Worm (Caenorhabditis elegans): ENCODE measurements around the gene idpp-3.

Gene idpp-3

DNA sequence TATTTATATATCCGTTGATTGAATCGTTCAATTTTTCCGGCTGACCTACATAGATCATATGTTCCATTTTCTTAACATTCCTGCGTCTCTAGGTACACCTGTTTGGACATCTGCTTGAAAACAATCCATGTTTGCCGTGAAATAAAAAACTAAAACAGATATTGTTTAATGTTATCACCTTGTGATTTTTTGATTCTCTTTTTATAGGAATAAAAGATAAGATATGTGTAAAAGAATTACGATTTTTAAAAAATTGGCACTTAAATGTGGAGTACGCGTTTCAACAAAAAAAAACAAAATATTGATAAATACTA is 14.1 kb downstream of the idpp-3 start:
- no peak for TF ChIP-seq aly-2 (tag; optimal IDR thresholded peaks at IDR 0.05)
- TF ChIP-seq lin-39 (tag; optimal IDR thresholded peaks at IDR 0.05), result no peak
- TF ChIP-seq ztf-4 (tag; optimal IDR thresholded peaks at IDR 0.05), result no peak
- no peak for TF ChIP-seq blmp-1 (tag; optimal IDR thresholded peaks at IDR 0.05; ENCODE audit: insufficient read depth)
- TF ChIP-seq ama-1 (optimal IDR thresholded peaks at IDR 0.05), result no peak
- no peak for TF ChIP-seq ceh-16 (tag; optimal IDR thresholded peaks at IDR 0.05)
- no peak for TF ChIP-seq sem-4 (tag; optimal IDR thresholded peaks at IDR 0.05)
- TF ChIP-seq mab-5 (tag; optimal IDR thresholded peaks at IDR 0.05), result no peak

DNA sequence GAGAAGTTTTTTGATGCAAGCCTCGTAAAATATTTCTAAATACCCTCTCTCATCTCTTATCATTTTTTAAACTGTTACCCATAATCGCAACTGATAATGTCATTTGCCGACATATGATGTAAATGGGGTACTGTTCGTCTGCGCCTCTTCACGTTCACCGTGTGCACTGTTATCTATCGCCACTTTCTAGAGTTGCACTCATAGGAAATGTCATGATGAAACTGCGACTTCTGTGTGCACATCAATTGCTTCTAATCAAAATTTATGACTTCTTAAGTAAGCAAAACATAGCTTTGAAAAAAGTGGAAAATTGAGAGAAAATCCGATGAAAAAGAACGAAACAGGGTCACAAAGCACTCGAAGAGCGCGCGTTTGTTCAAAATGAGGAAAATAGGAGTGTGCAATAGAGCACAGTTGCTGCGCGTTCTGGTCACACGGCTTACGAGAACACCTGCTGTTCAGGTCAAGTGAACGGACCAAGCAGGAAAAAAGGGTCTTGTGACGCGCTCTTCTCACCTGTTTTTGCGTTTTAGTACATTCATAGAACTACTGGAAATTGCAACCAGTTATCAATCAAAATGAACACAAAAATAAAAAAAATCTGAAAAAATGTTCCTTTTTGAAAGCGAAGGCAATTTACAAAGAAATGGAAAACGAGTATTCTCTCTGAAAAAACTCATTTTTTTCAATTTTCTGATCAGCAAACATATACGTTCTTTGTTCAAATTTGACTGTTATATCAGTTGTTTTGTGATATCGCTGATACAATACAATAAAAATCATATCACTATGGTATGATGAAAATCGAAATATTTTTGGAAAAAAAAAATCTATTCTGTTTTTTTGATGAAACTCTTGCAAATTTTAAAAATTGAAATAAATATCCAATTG is 14.7 kb downstream of the idpp-3 start:
- TF ChIP-seq lsy-2 (tag; optimal IDR thresholded peaks at IDR 0.05), result peak in 1 of 2 experiments; percentile 43
- no peak for TF ChIP-seq ZK546.5 (tag; optimal IDR thresholded peaks at IDR 0.05)
- TF ChIP-seq nhr-12 (tag; optimal IDR thresholded peaks at IDR 0.05), result no peak
- TF ChIP-seq ceh-16 (tag; optimal IDR thresholded peaks at IDR 0.05), result no peak
- TF ChIP-seq nhr-21 (tag; optimal IDR thresholded peaks at IDR 0.05), result peak; percentile 19
- TF ChIP-seq skn-1 (tag; optimal IDR thresholded peaks at IDR 0.05), result peak; percentile 26
- TF ChIP-seq gmeb-1 (tag; optimal IDR thresholded peaks at IDR 0.05), result peak; percentile 60
- peak; percentile 36 for TF ChIP-seq unc-55 (GFP tag; optimal IDR thresholded peaks at IDR 0.05)
- TF ChIP-seq sma-9 (GFP tag; optimal IDR thresholded peaks at IDR 0.05), result peak; percentile 53
- no peak for TF ChIP-seq sma-9 (tag; optimal IDR thresholded peaks at IDR 0.05)
- TF ChIP-seq crh-2 (tag; optimal IDR thresholded peaks at IDR 0.05), result peak; percentile 70
- no peak for TF ChIP-seq peb-1 (tag; optimal IDR thresholded peaks at IDR 0.05)
- TF ChIP-seq F13H6.1 (tag; optimal IDR thresholded peaks at IDR 0.05), result peak; percentile 49
- peak; percentile 45 for TF ChIP-seq C34F6.9 (tag; optimal IDR thresholded peaks at IDR 0.05)
- TF ChIP-seq nhr-25 (tag; optimal IDR thresholded peaks at IDR 0.05), result peak; percentile 39
- no peak for TF ChIP-seq egl-27 (tag; optimal IDR thresholded peaks at IDR 0.05)
- peak; percentile 83 for TF ChIP-seq fos-1 (tag; optimal IDR thresholded peaks at IDR 0.05)
- TF ChIP-seq nhr-129 (tag; optimal IDR thresholded peaks at IDR 0.05), result peak; percentile 99
- TF ChIP-seq sma-3 (GFP tag; optimal IDR thresholded peaks at IDR 0.05), result peak; percentile 14

DNA sequence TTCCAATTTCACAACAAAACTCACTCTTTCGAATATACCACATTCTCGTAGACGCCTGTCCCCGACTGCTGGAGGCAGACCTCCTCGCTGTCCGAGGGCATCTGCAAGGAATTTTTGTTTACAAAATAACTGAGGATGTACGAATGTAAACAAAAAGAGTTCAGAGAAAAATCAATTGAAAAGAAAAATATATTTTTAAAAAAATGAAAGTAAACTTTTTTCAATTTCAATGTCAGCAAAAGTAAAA is 15.2 kb downstream of the idpp-3 start, which contains the start of gene mrp-5:
TSS of gene mrp-5 (minus strand) at position 101 of the 247 bp plus-strand sequence.
- TF ChIP-seq Y55F3AM.14 (GFP tag; optimal IDR thresholded peaks at IDR 0.05) (no peak), lin-11 (tag; optimal IDR thresholded peaks at IDR 0.05) (no peak), nhr-25 (tag; optimal IDR thresholded peaks at IDR 0.05) (no peak), sma-3 (GFP tag; optimal IDR thresholded peaks at IDR 0.05) (no peak), gmeb-1 (tag; optimal IDR thresholded peaks at IDR 0.05) (no peak), F13H6.1 (tag; optimal IDR thresholded peaks at IDR 0.05) (no peak), nhr-11 (tag; optimal IDR thresholded peaks at IDR 0.05) (no peak), aly-2 (tag; optimal IDR thresholded peaks at IDR 0.05) (no peak), R02D3.7 (tag; optimal IDR thresholded peaks at IDR 0.05) (no peak), snpc-4 (tag; optimal IDR thresholded peaks at IDR 0.05) (no peak)

DNA sequence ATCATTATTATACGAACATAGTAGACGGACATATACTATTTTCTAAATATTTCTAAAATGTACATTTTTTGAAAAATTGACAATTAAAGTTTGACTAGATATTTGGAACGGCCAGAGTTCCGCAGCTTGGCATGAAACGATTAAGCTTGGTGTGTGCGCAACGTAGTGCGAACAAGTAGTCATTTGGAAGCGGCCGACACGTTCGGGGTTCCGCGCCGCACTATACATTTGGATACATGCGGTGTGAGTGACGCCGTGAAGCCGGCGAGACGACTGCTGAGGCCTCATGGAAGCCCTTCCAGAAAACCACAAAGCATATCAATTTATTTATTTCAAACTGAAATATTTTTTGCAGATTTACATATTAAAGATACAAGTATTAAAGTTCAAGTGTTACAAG is 23.2 kb downstream of the idpp-3 start:
- TF ChIP-seq lin-39 (tag; optimal IDR thresholded peaks at IDR 0.05) (no peak), snpc-4 (tag; optimal IDR thresholded peaks at IDR 0.05) (peak; percentile 87)

DNA sequence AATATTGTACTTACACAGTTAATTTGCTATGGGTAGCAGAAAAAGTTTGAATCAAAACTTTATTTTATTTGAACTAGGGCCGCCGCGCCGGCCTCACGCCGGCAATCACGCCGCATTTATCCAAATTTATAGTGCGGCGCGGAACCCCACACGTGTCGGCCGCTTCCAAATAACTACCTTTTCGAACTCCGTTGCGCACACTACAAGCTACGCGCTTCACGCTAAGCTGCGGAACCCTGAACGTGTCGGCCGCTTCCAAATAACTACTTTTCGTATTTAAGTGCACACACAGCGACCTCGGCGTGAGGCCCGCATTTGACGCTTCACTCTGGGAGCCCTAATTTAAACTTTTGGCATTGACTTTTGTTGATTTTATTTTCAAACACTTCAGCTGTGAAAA is 29.9 kb downstream of the idpp-3 start:
- no peak for TF ChIP-seq nhr-11 (tag; optimal IDR thresholded peaks at IDR 0.05)
- no peak for TF ChIP-seq R02D3.7 (tag; optimal IDR thresholded peaks at IDR 0.05)
- TF ChIP-seq nhr-21 (tag; optimal IDR thresholded peaks at IDR 0.05), result no peak
- TF ChIP-seq sma-3 (GFP tag; optimal IDR thresholded peaks at IDR 0.05), result no peak

DNA sequence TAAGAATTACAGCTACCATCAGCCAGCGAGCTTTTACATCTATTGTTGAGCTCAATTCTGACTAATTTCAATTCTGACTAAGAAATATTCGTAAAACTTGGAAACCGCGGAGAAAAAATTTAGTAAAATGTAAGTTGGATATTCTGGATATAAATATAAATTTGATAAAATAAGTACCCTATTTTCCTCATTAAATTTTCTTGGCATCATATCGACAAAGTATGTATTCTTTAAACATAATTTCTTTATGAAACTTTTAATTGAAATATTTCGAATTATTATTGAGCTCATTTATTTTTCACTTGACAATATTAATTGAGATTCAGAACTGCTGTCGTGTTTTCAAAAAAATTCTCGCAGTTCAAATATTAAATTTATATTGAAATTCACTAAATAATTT is 31.9 kb downstream of the idpp-3 start:
- TF ChIP-seq sem-4 (tag; optimal IDR thresholded peaks at IDR 0.05), result no peak
- no peak for TF ChIP-seq unc-62 (GFP tag; optimal IDR thresholded peaks at IDR 0.05)
- TF ChIP-seq nhr-6 (tag; optimal IDR thresholded peaks at IDR 0.05), result no peak
- TF ChIP-seq gmeb-1 (tag; optimal IDR thresholded peaks at IDR 0.05), result no peak
- no peak for TF ChIP-seq aly-2 (tag; optimal IDR thresholded peaks at IDR 0.05)
- TF ChIP-seq nhr-23 (tag; optimal IDR thresholded peaks at IDR 0.05), result no peak
- no peak for TF ChIP-seq egl-27 (tag; optimal IDR thresholded peaks at IDR 0.05)
- TF ChIP-seq ztf-4 (tag; optimal IDR thresholded peaks at IDR 0.05), result no peak
- no peak for TF ChIP-seq fos-1 (tag; optimal IDR thresholded peaks at IDR 0.05)
- no peak for TF ChIP-seq alr-1 (tag; optimal IDR thresholded peaks at IDR 0.05)
- no peak for TF ChIP-seq lin-13 (GFP tag; optimal IDR thresholded peaks at IDR 0.05)
- TF ChIP-seq R02D3.7 (tag; optimal IDR thresholded peaks at IDR 0.05), result no peak
- TF ChIP-seq Y55F3AM.14 (GFP tag; optimal IDR thresholded peaks at IDR 0.05), result no peak
- no peak for TF ChIP-seq nhr-25 (tag; optimal IDR thresholded peaks at IDR 0.05)
- no peak for TF ChIP-seq nhr-10 (tag; optimal IDR thresholded peaks at IDR 0.05)
- TF ChIP-seq lin-11 (tag; optimal IDR thresholded peaks at IDR 0.05), result no peak
- no peak for TF ChIP-seq nhr-21 (tag; optimal IDR thresholded peaks at IDR 0.05)
- no peak for TF ChIP-seq nhr-77 (tag; optimal IDR thresholded peaks at IDR 0.05)
- no peak for TF ChIP-seq nhr-11 (tag; optimal IDR thresholded peaks at IDR 0.05)
